Fruit fly (Drosophila melanogaster) whole organism, wandering third instar larva: ENCODE results near the gene Upf2.

Experiments used
- Abd-B ChIP-seq: fragments of >200 bp; optimal IDR thresholded peaks from 2 replicates; lab custom pipeline; 2017; ENCODE audit warnings: missing biosample characterization, missing genetic modification characterization
- CG32264 ChIP-seq: fragments of 200-800 bp; sonication (Bioruptor generic); optimal IDR thresholded peaks from 2 replicates; lab custom pipeline; 2016; ENCODE audit warnings: missing biosample characterization, missing genetic modification characterization
- CG9705 ChIP-seq: fragments of 200-800 bp; sonication (Bioruptor generic); optimal IDR thresholded peaks from 2 replicates; lab custom pipeline; 2018; ENCODE audit warnings: missing biosample characterization, mild to moderate bottlenecking, missing genetic modification characterization
- CrebA ChIP-seq: fragments of 200-800 bp; sonication (Bioruptor generic); optimal IDR thresholded peaks from 2 replicates; lab custom pipeline; 2016; ENCODE audit warnings: missing biosample characterization, mild to moderate bottlenecking, missing genetic modification characterization, borderline replicate concordance
- Dfd ChIP-seq: fragments of >200 bp; optimal IDR thresholded peaks from 2 replicates; lab custom pipeline; 2017; ENCODE audit warnings: missing biosample characterization, missing genetic modification characterization
- Dif ChIP-seq: fragments of 200-275, 200-300 bp; sonication (Bioruptor generic); optimal IDR thresholded peaks from 2 replicates; lab custom pipeline; 2018; ENCODE audit warnings: missing biosample characterization, missing genetic modification characterization; ENCODE audit not compliant: partially characterized antibody
- HLH106 ChIP-seq: fragments of 200-800 bp; optimal IDR thresholded peaks from 3 replicates; lab custom pipeline; 2019; ENCODE audit warnings: missing biosample characterization, mild to moderate bottlenecking, missing genetic modification characterization, moderate library complexity
- Hnf4 ChIP-seq: fragments of 200-800 bp; sonication (Bioruptor generic); optimal IDR thresholded peaks from 2 replicates; lab custom pipeline; 2016; ENCODE audit warnings: missing biosample characterization, mild to moderate bottlenecking, missing genetic modification characterization
- Hr78 ChIP-seq: fragments of >200 bp; optimal IDR thresholded peaks from 2 replicates; lab custom pipeline; 2017; ENCODE audit warnings: missing biosample characterization, missing genetic modification characterization
- Jra ChIP-seq: sonication (Bioruptor generic); optimal IDR thresholded peaks from 2 replicates; lab custom pipeline; 2016; ENCODE audit warnings: missing biosample characterization, missing genetic modification characterization
- Mio ChIP-seq: sonication (Bioruptor generic); optimal IDR thresholded peaks from 2 replicates; lab custom pipeline; 2016; ENCODE audit warnings: missing biosample characterization, missing genetic modification characterization
- Myc ChIP-seq: fragments of >200 bp; optimal IDR thresholded peaks from 2 replicates; lab custom pipeline; 2017
- N ChIP-seq: fragments of >200 bp; optimal IDR thresholded peaks from 2 replicates; lab custom pipeline; 2018; ENCODE audit warnings: missing biosample characterization, missing external identifiers, missing genetic modification characterization
- OdsH ChIP-seq: fragments of 200-800 bp; sonication (Bioruptor generic); optimal IDR thresholded peaks from 2 replicates; lab custom pipeline; 2016; ENCODE audit warnings: missing biosample characterization, mild to moderate bottlenecking, missing genetic modification characterization
- Rel ChIP-seq, 2 experiments: fragments of 200-800 bp; sonication (Bioruptor generic) in 1 of 2; optimal IDR thresholded peaks; 2 replicates in 1 of 2; 3 replicates in 1 of 2; lab custom pipeline; 2016 to 2019; ENCODE audit warnings: mild to moderate bottlenecking in 2 of 2, missing biosample characterization in 2 of 2, missing genetic modification characterization in 2 of 2, moderate library complexity in 1 of 2
- Sp1 ChIP-seq: fragments of 200-800 bp; sonication (Bioruptor generic); optimal IDR thresholded peaks from 3 replicates; lab custom pipeline; 2019; ENCODE audit warnings: missing biosample characterization, mild to moderate bottlenecking, missing genetic modification characterization, moderate library complexity
- Vsx2 ChIP-seq: fragments of 200-300, 225-300 bp; sonication (Bioruptor generic); optimal IDR thresholded peaks from 2 replicates; lab custom pipeline; 2018; ENCODE audit warnings: missing biosample characterization, missing genetic modification characterization; ENCODE audit not compliant: partially characterized antibody
- brk ChIP-seq: fragments of 200-800 bp; sonication (Bioruptor generic); optimal IDR thresholded peaks from 2 replicates; lab custom pipeline; 2016; ENCODE audit warnings: missing biosample characterization, mild to moderate bottlenecking, missing genetic modification characterization
- dmrt93B ChIP-seq: fragments of 200-800 bp; sonication (Bioruptor generic); optimal IDR thresholded peaks from 2 replicates; lab custom pipeline; 2018; ENCODE audit warnings: missing biosample characterization, mild to moderate bottlenecking, missing genetic modification characterization
- dsf ChIP-seq: sonication (Bioruptor generic); optimal IDR thresholded peaks from 2 replicates; lab custom pipeline; 2016; ENCODE audit warnings: missing biosample characterization, missing genetic modification characterization, borderline replicate concordance
- ey ChIP-seq: fragments of 200-800 bp; sonication (Bioruptor generic); optimal IDR thresholded peaks from 2 replicates; lab custom pipeline; 2016; ENCODE audit warnings: missing biosample characterization, missing genetic modification characterization
- foxo ChIP-seq, 2 experiments: fragments of 200-800 bp; sonication (Bioruptor generic); optimal IDR thresholded peaks; 2 replicates in 1 of 2; 3 replicates in 1 of 2; lab custom pipeline; 2016 to 2017; ENCODE audit warnings: missing biosample characterization in 2 of 2, missing genetic modification characterization in 2 of 2
- h ChIP-seq: fragments of 200-800 bp; sonication (Bioruptor generic); optimal IDR thresholded peaks from 3 replicates; lab custom pipeline; 2016; ENCODE audit warnings: missing biosample characterization, mild to moderate bottlenecking, missing genetic modification characterization
- jim ChIP-seq: fragments of 175-275, 200-325 bp; sonication (Bioruptor generic); optimal IDR thresholded peaks from 2 replicates; lab custom pipeline; 2016; ENCODE audit warnings: missing biosample characterization, mild to moderate bottlenecking, missing genetic modification characterization
- lola ChIP-seq: fragments of >200 bp; optimal IDR thresholded peaks from 2 replicates; lab custom pipeline; 2017; ENCODE audit warnings: missing biosample characterization, missing genetic modification characterization
- pan ChIP-seq: fragments of >200 bp; optimal IDR thresholded peaks from 2 replicates; lab custom pipeline; 2017
- psq ChIP-seq: fragments of 200-800 bp; sonication (Bioruptor generic); optimal IDR thresholded peaks from 3 replicates; lab custom pipeline; 2017; ENCODE audit warnings: missing biosample characterization, mild to moderate bottlenecking, missing genetic modification characterization, moderate library complexity
- rgr ChIP-seq: fragments of 200-800 bp; sonication (Bioruptor generic); optimal IDR thresholded peaks from 3 replicates; lab custom pipeline; 2016; ENCODE audit warnings: missing biosample characterization, mild to moderate bottlenecking, missing genetic modification characterization
- sage ChIP-seq: fragments of 200-800 bp; sonication (Bioruptor generic); optimal IDR thresholded peaks from 2 replicates; lab custom pipeline; 2016; ENCODE audit warnings: missing biosample characterization, mild to moderate bottlenecking, missing genetic modification characterization
- sv ChIP-seq: fragments of 200-800 bp; sonication (Bioruptor generic); optimal IDR thresholded peaks from 3 replicates; lab custom pipeline; 2016; ENCODE audit warnings: missing biosample characterization, missing genetic modification characterization
- tai ChIP-seq: sonication (Bioruptor generic); optimal IDR thresholded peaks from 2 replicates; lab custom pipeline; 2016; ENCODE audit warnings: missing biosample characterization, missing genetic modification characterization
- usp ChIP-seq: fragments of >200 bp; optimal IDR thresholded peaks from 2 replicates; lab custom pipeline; 2017; ENCODE audit warnings: missing biosample characterization, missing genetic modification characterization
- woc ChIP-seq: sonication (Bioruptor generic); optimal IDR thresholded peaks from 2 replicates; lab custom pipeline; 2016; ENCODE audit warnings: missing biosample characterization, mild to moderate bottlenecking, missing genetic modification characterization

Upf2 gene

dm6 chrX:8087113-8087512 is 11.8 kb upstream of the Upf2 start, which contains the start of gene CG2256:
Gene CG2256, minus strand, starts transcription at chrX:8087213.
- no peak for TF ChIP-seq CG9705 (GFP tag; lab: Kevin White, UChicago)
- no peak for TF ChIP-seq psq (GFP tag; lab: Kevin White, UChicago)
- TF ChIP-seq woc (GFP tag; lab: Kevin White, UChicago), result no peak

DNA sequence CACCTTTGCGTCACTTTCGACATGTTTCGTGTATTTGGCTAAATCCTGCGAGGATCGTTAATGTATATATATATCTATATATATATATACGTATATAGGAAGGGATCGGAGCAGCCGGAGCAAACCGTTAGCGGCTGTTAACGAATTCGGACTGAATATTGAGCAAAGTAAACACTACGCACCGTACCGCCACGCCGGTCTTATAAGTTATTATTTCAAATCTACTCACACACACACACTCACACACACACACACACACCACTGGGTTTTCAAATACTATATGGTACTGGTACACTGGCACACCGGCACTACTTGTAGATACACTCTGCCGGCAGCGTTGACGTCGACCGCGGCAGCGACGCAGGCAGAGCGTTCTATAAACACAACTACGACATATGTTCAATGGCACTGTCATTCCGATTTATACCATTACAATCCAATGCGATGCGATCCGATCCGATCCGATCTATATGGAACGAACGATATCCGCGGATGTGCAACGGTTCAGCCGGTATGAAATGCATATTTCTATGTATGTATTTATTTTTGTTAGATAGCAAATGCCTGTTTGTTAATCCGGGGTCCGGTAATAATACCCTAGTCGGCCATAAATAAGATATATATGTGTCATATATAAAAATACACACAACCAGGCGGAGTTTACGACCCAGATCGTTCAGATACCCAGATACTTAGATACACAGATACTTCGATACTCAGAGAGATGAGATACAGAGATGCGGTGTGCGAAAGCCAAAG is 6.3 kb upstream of the Upf2 start, which contains the start of gene Ldsdh1:
Gene Ldsdh1 (minus strand): TSS at position 179 of the 759 bp plus-strand sequence.
- TF ChIP-seq Sp1 (no peak), Hnf4 (GFP tag; lab: Kevin White, UChicago) (no peak)

DNA sequence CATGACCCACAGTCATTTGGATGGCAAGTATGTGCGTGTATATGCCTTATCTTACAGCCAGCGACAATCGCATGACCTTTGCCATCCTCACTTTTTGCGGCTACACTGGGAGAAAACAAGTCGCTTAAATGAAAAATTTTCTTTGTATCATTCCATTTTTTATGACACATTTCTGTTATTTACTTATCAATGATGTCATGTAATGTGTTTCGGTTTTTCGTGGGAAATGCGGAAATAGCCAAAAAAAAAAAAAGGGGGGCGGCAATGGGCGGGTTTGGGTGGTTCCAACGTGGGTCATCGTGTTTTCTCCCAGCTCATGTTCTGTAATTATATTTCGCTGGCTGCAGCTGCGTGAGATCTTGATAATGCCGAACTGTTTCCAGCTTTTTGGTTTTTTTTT is 4.9 kb upstream of the Upf2 start:
- peak; percentile 0 for TF ChIP-seq h (GFP tag; lab: Kevin White, UChicago)
- TF ChIP-seq foxo (GFP tag; optimal IDR thresholded peaks at IDR 0.05; lab: Kevin White, UChicago), result peak in 1 of 2 experiments; percentile 30
- TF ChIP-seq Mio (GFP tag; lab: Kevin White, UChicago), result no peak
- peak; percentile 8 for TF ChIP-seq psq (GFP tag; lab: Kevin White, UChicago)
- TF ChIP-seq ey (GFP tag; lab: Kevin White, UChicago), result no peak

- TF ChIP-seq CrebA (GFP tag; lab: Kevin White, UChicago) (no peak), jim (GFP tag; lab: Kevin White, UChicago) (peak; percentile 4), CG9705 (GFP tag; lab: Kevin White, UChicago) (no peak), N (GFP tag; lab: Kevin White, UChicago) (peak; percentile 92), Rel (GFP tag; optimal IDR thresholded peaks at IDR 0.05; lab: Kevin White, UChicago) (peak; percentile 61), Rel (tag; optimal IDR thresholded peaks at IDR 0.05; lab: Kevin White, UChicago) (peak; percentile 3), foxo (GFP tag; optimal IDR thresholded peaks at IDR 0.05; lab: Kevin White, UChicago) (peak in 1 of 2 experiments; percentile 18), Jra (GFP tag; lab: Kevin White, UChicago) (peak; percentile 63), sage (GFP tag; lab: Kevin White, UChicago) (peak; percentile 71), sv (GFP tag; lab: Kevin White, UChicago) (no peak), Sp1 (peak; percentile 79), OdsH (GFP tag; lab: Kevin White, UChicago) (peak; percentile 39)
Observed at dm6 chrX:8063223-8063674, 12.0 kb downstream of the Upf2 start.

DNA sequence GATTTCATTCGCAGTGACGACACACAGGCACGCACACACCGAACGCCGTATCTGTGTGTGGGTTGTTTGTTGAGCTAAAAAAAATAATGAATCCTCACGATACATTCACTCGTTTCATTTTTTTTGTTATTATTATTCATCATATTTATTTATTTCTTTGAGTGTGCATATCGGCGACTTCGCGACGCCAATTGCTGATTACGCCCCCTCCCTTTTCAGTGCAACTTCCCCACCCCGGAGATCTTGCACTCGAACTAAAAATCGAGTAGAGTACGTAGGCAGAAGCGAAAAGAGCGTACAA is 13.1 kb downstream of the Upf2 start:
- no peak for TF ChIP-seq Hnf4 (GFP tag; lab: Kevin White, UChicago)
- TF ChIP-seq Abd-B, result no peak
- TF ChIP-seq foxo (GFP tag; optimal IDR thresholded peaks at IDR 0.05; lab: Kevin White, UChicago), result peak in 1 of 2 experiments; percentile 8
- TF ChIP-seq sv (GFP tag; lab: Kevin White, UChicago), result no peak
- TF ChIP-seq N (GFP tag; lab: Kevin White, UChicago), result no peak
- TF ChIP-seq jim (GFP tag; lab: Kevin White, UChicago), result no peak
- no peak for TF ChIP-seq Dif (GFP tag; lab: Kevin White, UChicago)
- TF ChIP-seq Myc (lab: Kevin White, UChicago), result no peak
- TF ChIP-seq, all 38 proteins: peak for 1

DNA sequence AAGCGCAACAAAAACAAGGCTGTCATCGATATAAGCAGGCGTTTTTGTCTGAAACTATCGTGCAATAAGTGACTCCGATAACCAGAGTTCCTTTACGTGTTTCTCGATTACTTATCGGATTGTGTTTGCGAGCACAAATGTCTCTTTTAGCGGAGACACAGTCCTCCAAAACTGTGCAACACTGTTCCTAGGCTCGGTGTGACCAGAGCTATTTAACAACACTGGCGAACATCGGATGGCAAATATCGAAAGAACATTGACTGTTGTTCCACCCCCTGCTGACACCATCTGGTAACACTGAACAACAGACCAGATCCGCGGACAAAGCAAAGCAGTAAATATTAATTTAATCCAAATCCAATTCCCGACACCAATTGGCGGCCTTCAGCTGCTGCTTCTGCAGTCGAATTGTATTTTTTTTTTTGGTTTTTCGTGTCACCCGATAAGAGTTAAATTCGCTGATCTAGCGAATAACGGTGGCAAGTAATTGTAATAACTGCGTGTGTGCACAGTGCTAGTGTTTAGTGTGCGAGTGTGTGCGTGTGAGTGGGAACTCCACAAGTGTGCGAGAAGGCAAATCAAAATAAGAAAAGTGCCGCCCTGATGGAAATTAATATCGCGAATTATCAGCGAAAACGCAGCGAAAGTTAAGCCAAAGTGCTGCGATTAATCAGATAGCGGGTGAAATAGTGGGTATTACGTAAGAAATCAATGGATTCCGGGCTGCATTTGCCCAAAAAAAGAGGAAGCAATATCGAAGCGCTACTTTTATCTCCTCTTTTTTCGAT is 13.7 kb downstream of the Upf2 start, which contains the start of gene mys:
Gene mys (plus strand): TSS at position 254 of the 788 bp plus-strand sequence.
- TF ChIP-seq OdsH (GFP tag; lab: Kevin White, UChicago), result no peak
- TF ChIP-seq tai, result peak; percentile 91
- no peak for TF ChIP-seq jim (GFP tag; lab: Kevin White, UChicago)
- peak; percentile 26 for TF ChIP-seq HLH106 (tag; lab: Kevin White, UChicago)
- no peak for TF ChIP-seq CrebA (GFP tag; lab: Kevin White, UChicago)
- no peak for TF ChIP-seq CG32264 (GFP tag; lab: Kevin White, UChicago)
- no peak for TF ChIP-seq usp (GFP tag; lab: Kevin White, UChicago)
- peak; percentile 39 for TF ChIP-seq h (GFP tag; lab: Kevin White, UChicago)
- peak; percentile 16 for TF ChIP-seq sv (GFP tag; lab: Kevin White, UChicago)
- TF ChIP-seq Jra (GFP tag; lab: Kevin White, UChicago), result peak; percentile 66
- TF ChIP-seq N (GFP tag; lab: Kevin White, UChicago), result no peak
- TF ChIP-seq ey (GFP tag; lab: Kevin White, UChicago), result no peak
- TF ChIP-seq Hnf4 (GFP tag; lab: Kevin White, UChicago), result peak; percentile 85
- TF ChIP-seq dsf (GFP tag; lab: Kevin White, UChicago), result peak; percentile 18
- TF ChIP-seq brk (GFP tag; lab: Kevin White, UChicago), result peak; percentile 38
- no peak for TF ChIP-seq Hr78 (GFP tag; lab: Kevin White, UChicago)
- TF ChIP-seq rgr (GFP tag; lab: Kevin White, UChicago), result peak; percentile 67
- no peak for TF ChIP-seq woc (GFP tag; lab: Kevin White, UChicago)
- peak; percentile 4 for TF ChIP-seq Dif (GFP tag; lab: Kevin White, UChicago)
- peak; percentile 34 for TF ChIP-seq dmrt93B (GFP tag; lab: Kevin White, UChicago)
- no peak for TF ChIP-seq Abd-B
- TF ChIP-seq Mio (GFP tag; lab: Kevin White, UChicago), result no peak
- TF ChIP-seq lola (GFP tag; lab: Kevin White, UChicago), result no peak
- TF ChIP-seq Sp1, result peak; percentile 50
- no peak for TF ChIP-seq pan (lab: Kevin White, UChicago)
- no peak for TF ChIP-seq Vsx2 (GFP tag; lab: Kevin White, UChicago)
- TF ChIP-seq CG9705 (GFP tag; lab: Kevin White, UChicago), result peak; percentile 39
- TF ChIP-seq Dfd (GFP tag; lab: Kevin White, UChicago), result no peak
- TF ChIP-seq sage (GFP tag; lab: Kevin White, UChicago), result no peak
